Worm (Caenorhabditis elegans) whole organism, L1 larva: ENCODE measurements around the gene Y39B6A.9.

Experiments used
- nhr-76 ChIP-seq: sonication (generic microtip); optimal IDR thresholded peaks from 2 replicates; lab custom pipeline; 2017; ENCODE audit warnings: missing biosample characterization, missing genetic modification characterization
- nhr-90 ChIP-seq: sonication (generic microtip); optimal IDR thresholded peaks from 2 replicates; lab custom pipeline; 2016; ENCODE audit warnings: mild to moderate bottlenecking, missing genetic modification characterization, missing compliant biosample characterization; ENCODE audit not compliant: poor library complexity

- no peak for TF ChIP-seq nhr-76 (tag; lab: Kevin White, UChicago)
- TF ChIP-seq nhr-90 (tag; lab: Kevin White, UChicago) = no peak
Observed at ce11 chrV:19174626-19175025, 38.3 kb downstream of the Y39B6A.9 start, which contains the start of gene hot-2.
